Fruit fly (Drosophila melanogaster) whole organism, prepupa: Measurements from ENCODE around the gene Rab39.

Source experiments
- Blimp-1 ChIP-seq: fragments of 200-800 bp; sonication (Bioruptor generic); optimal IDR thresholded peaks from 3 replicates; lab custom pipeline; 2017; ENCODE audit warnings: missing biosample characterization, missing genetic modification characterization, mild to moderate bottlenecking, moderate library complexity, missing genetic modification reagents
- CG10631 ChIP-seq: fragments of 200-800 bp; sonication (Bioruptor generic); optimal IDR thresholded peaks from 2 replicates; lab custom pipeline; 2016; ENCODE audit warnings: missing biosample characterization, missing genetic modification characterization
- CG10669 ChIP-seq: fragments of 200-800 bp; sonication (Bioruptor generic); optimal IDR thresholded peaks from 3 replicates; lab custom pipeline; 2018; ENCODE audit warnings: missing biosample characterization, mild to moderate bottlenecking, missing genetic modification characterization, moderate library complexity
- CG11294 ChIP-seq: fragments of 200-800 bp; sonication (Bioruptor generic); IDR thresholded peaks from 2 replicates; pipeline ENCODE4 v1.3.6; 2022; ENCODE audit warnings: missing biosample characterization, missing genetic modification characterization
- CG11762 ChIP-seq: fragments of 200-800 bp; sonication (Bioruptor generic); optimal IDR thresholded peaks from 3 replicates; lab custom pipeline; 2016; ENCODE audit warnings: missing biosample characterization, missing genetic modification characterization; ENCODE audit not compliant: insufficient read depth
- CG11902 ChIP-seq: fragments of 200-800 bp; sonication (Bioruptor generic); optimal IDR thresholded peaks from 3 replicates; lab custom pipeline; 2016; ENCODE audit warnings: missing biosample characterization, missing genetic modification characterization
- CG15336 ChIP-seq: fragments of 200-800 bp; sonication (Bioruptor generic); IDR thresholded peaks from 2 replicates; pipeline ENCODE4 v1.3.6; 2022; ENCODE audit warnings: missing biosample characterization, missing genetic modification characterization
- CG1621 ChIP-seq: fragments of 200-800 bp; sonication (Bioruptor generic); optimal IDR thresholded peaks from 3 replicates; lab custom pipeline; 2018; ENCODE audit warnings: missing biosample characterization, mild to moderate bottlenecking, missing genetic modification characterization
- CG16779 ChIP-seq: fragments of 200-800 bp; sonication (Bioruptor generic); optimal IDR thresholded peaks from 3 replicates; lab custom pipeline; 2017; ENCODE audit warnings: missing biosample characterization, mild to moderate bottlenecking, missing genetic modification characterization
- CG3032 ChIP-seq: fragments of 200-800 bp; optimal IDR thresholded peaks from 2 replicates; lab custom pipeline; 2019; ENCODE audit warnings: missing biosample characterization, mild to moderate bottlenecking, missing genetic modification characterization, moderate library complexity
- CG31627 ChIP-seq: fragments of 200-800 bp; sonication (Bioruptor generic); optimal IDR thresholded peaks from 3 replicates; lab custom pipeline; 2016; ENCODE audit warnings: missing biosample characterization, missing genetic modification characterization
- CG32006 ChIP-seq: fragments of 200-800 bp; sonication (Bioruptor generic); optimal IDR thresholded peaks from 3 replicates; lab custom pipeline; 2017; ENCODE audit warnings: missing biosample characterization, mild to moderate bottlenecking, missing genetic modification characterization
- CG3919 ChIP-seq: fragments of 200-800 bp; sonication (Bioruptor generic); optimal IDR thresholded peaks from 3 replicates; lab custom pipeline; 2016; ENCODE audit warnings: missing biosample characterization, missing genetic modification characterization
- CG6163 ChIP-seq: fragments of 200-800 bp; sonication (Bioruptor generic); IDR thresholded peaks from 3 replicates; pipeline ENCODE4 v1.3.6; 2022; ENCODE audit warnings: missing biosample characterization, missing genetic modification characterization
- CG6276 ChIP-seq: fragments of 200-800 bp; sonication (Bioruptor generic); optimal IDR thresholded peaks from 2 replicates; lab custom pipeline; 2017; ENCODE audit warnings: missing biosample characterization, mild to moderate bottlenecking, missing genetic modification characterization
- CG6792 ChIP-seq: fragments of 200-800 bp; sonication (Bioruptor generic); optimal IDR thresholded peaks from 3 replicates; lab custom pipeline; 2016; ENCODE audit warnings: missing biosample characterization, missing genetic modification characterization
- CG6854 ChIP-seq: fragments of 200-800 bp; sonication (Bioruptor generic); optimal IDR thresholded peaks from 2 replicates; lab custom pipeline; 2017; ENCODE audit warnings: missing biosample characterization, mild to moderate bottlenecking, missing genetic modification characterization
- CG7368 ChIP-seq: fragments of 200-800 bp; sonication (Bioruptor generic); optimal IDR thresholded peaks from 3 replicates; lab custom pipeline; 2016; ENCODE audit warnings: missing biosample characterization, missing genetic modification characterization
- CG8119 ChIP-seq: fragments of 200-800 bp; sonication (Bioruptor generic); IDR thresholded peaks from 3 replicates; pipeline ENCODE4 v1.3.6; 2022; ENCODE audit warnings: missing biosample characterization, missing genetic modification characterization
- CG8319 ChIP-seq: fragments of 200-800 bp; sonication (Bioruptor generic); optimal IDR thresholded peaks from 3 replicates; lab custom pipeline; 2016; ENCODE audit warnings: missing biosample characterization, missing genetic modification characterization
- CG8632 ChIP-seq: fragments of 200-800 bp; sonication (Bioruptor generic); optimal IDR thresholded peaks from 3 replicates; lab custom pipeline; 2016; ENCODE audit warnings: missing biosample characterization, missing genetic modification characterization
- CG9139 ChIP-seq: fragments of 200-800 bp; sonication (Bioruptor generic); optimal IDR thresholded peaks from 3 replicates; lab custom pipeline; 2017; ENCODE audit warnings: missing biosample characterization, mild to moderate bottlenecking, missing genetic modification characterization
- Eip75B ChIP-seq: fragments of 200-800 bp; sonication (Bioruptor generic); optimal IDR thresholded peaks from 3 replicates; lab custom pipeline; 2016; ENCODE audit warnings: missing biosample characterization, missing genetic modification characterization
- Eip78C ChIP-seq: fragments of 200-800 bp; sonication (Bioruptor generic); peaks from one replicate; lab custom pipeline; 2016; ENCODE audit warnings: missing biosample characterization, missing genetic modification characterization
- Eip93F ChIP-seq: fragments of 200-800 bp; sonication (Bioruptor generic); optimal IDR thresholded peaks from 2 replicates; lab custom pipeline; 2016; ENCODE audit warnings: missing biosample characterization, mild to moderate bottlenecking, missing genetic modification characterization
- Ets21C ChIP-seq: fragments of 200-800 bp; sonication (Bioruptor generic); optimal IDR thresholded peaks from 3 replicates; lab custom pipeline; 2016; ENCODE audit warnings: missing biosample characterization, missing genetic modification characterization
- Ets96B ChIP-seq: fragments of 200-800 bp; optimal IDR thresholded peaks from 2 replicates; lab custom pipeline; 2019; ENCODE audit warnings: missing biosample characterization, mild to moderate bottlenecking, missing genetic modification characterization, moderate library complexity
- Gug ChIP-seq: fragments of 200-800 bp; sonication (Bioruptor generic); IDR thresholded peaks from 2 replicates; pipeline ENCODE4 v1.3.6; 2022; ENCODE audit warnings: missing biosample characterization, missing genetic modification characterization
- Hr38 ChIP-seq: sonication (Bioruptor generic); optimal IDR thresholded peaks from 2 replicates; lab custom pipeline; 2016; ENCODE audit warnings: missing biosample characterization, missing genetic modification characterization
- Hr39 ChIP-seq: fragments of 200-800 bp; sonication (Bioruptor generic); optimal IDR thresholded peaks from 2 replicates; lab custom pipeline; 2016; ENCODE audit warnings: missing biosample characterization, missing genetic modification characterization
- Hr4 ChIP-seq: fragments of 200-800 bp; sonication (Bioruptor generic); optimal IDR thresholded peaks from 3 replicates; lab custom pipeline; 2016; ENCODE audit warnings: missing biosample characterization, missing genetic modification characterization
- Lpt ChIP-seq: fragments of 200-800 bp; sonication (Bioruptor generic); optimal IDR thresholded peaks from 3 replicates; lab custom pipeline; 2016; ENCODE audit warnings: missing biosample characterization, missing genetic modification characterization
- Met ChIP-seq: fragments of 200-800 bp; sonication (Bioruptor generic); optimal IDR thresholded peaks from 3 replicates; lab custom pipeline; 2016; ENCODE audit warnings: missing biosample characterization, missing genetic modification characterization
- OdsH ChIP-seq: fragments of 200-800 bp; sonication (Bioruptor generic); optimal IDR thresholded peaks from 3 replicates; lab custom pipeline; 2016; ENCODE audit warnings: missing biosample characterization, missing genetic modification characterization
- Sox102F ChIP-seq: fragments of 200-800 bp; sonication (Bioruptor generic); optimal IDR thresholded peaks from 2 replicates; lab custom pipeline; 2016; ENCODE audit warnings: missing biosample characterization, mild to moderate bottlenecking, missing genetic modification characterization
- achi ChIP-seq: fragments of 200-800 bp; sonication (Bioruptor generic); optimal IDR thresholded peaks from 3 replicates; lab custom pipeline; 2016; ENCODE audit warnings: missing biosample characterization, missing genetic modification characterization
- acj6 ChIP-seq: fragments of 200-800 bp; sonication (Bioruptor generic); optimal IDR thresholded peaks from 3 replicates; lab custom pipeline; 2016; ENCODE audit warnings: missing biosample characterization, missing genetic modification characterization
- dsx ChIP-seq: fragments of 200-800 bp; optimal IDR thresholded peaks from 3 replicates; lab custom pipeline; 2019; ENCODE audit warnings: missing biosample characterization, mild to moderate bottlenecking, missing genetic modification characterization, moderate library complexity; ENCODE audit not compliant: poor library complexity, severe bottlenecking
- eg ChIP-seq: fragments of 200-800 bp; sonication (Bioruptor generic); IDR thresholded peaks from 3 replicates; pipeline ENCODE4 v1.3.6; 2022; ENCODE audit warnings: missing biosample characterization, missing genetic modification characterization
- esn ChIP-seq: fragments of 200-800 bp; sonication (Bioruptor generic); optimal IDR thresholded peaks from 2 replicates; lab custom pipeline; 2016; ENCODE audit warnings: missing biosample characterization, mild to moderate bottlenecking, missing genetic modification characterization, moderate library complexity
- fd59A ChIP-seq: fragments of 200-800 bp; sonication (Bioruptor generic); optimal IDR thresholded peaks from 2 replicates; lab custom pipeline; 2017; ENCODE audit warnings: missing biosample characterization, mild to moderate bottlenecking, missing genetic modification characterization, missing genetic modification reagents
- fd85E ChIP-seq: fragments of 200-800 bp; sonication (Bioruptor generic); optimal IDR thresholded peaks from 3 replicates; lab custom pipeline; 2016; ENCODE audit warnings: missing biosample characterization, missing genetic modification characterization
- fkh ChIP-seq: fragments of 200-800 bp; sonication (Bioruptor generic); optimal IDR thresholded peaks from 3 replicates; lab custom pipeline; 2017; ENCODE audit warnings: missing biosample characterization, mild to moderate bottlenecking, missing genetic modification characterization, moderate library complexity
- lz ChIP-seq: fragments of 200-800 bp; sonication (Bioruptor generic); optimal IDR thresholded peaks from 3 replicates; lab custom pipeline; 2016; ENCODE audit warnings: missing biosample characterization, missing genetic modification characterization
- net ChIP-seq: fragments of 200-800 bp; sonication (Bioruptor generic); optimal IDR thresholded peaks from 3 replicates; lab custom pipeline; 2016; ENCODE audit warnings: missing biosample characterization, missing genetic modification characterization
- pdm3 ChIP-seq: fragments of 200-800 bp; sonication (Bioruptor generic); optimal IDR thresholded peaks from 3 replicates; lab custom pipeline; 2016; ENCODE audit warnings: missing biosample characterization, missing genetic modification characterization
- salr ChIP-seq, 2 experiments: fragments of 200-800 bp; sonication (Bioruptor generic); optimal IDR thresholded peaks; 3 replicates each; lab custom pipeline; 2016 to 2018; ENCODE audit warnings: missing biosample characterization in 2 of 2, missing genetic modification characterization in 2 of 2, mild to moderate bottlenecking in 1 of 2
- spab ChIP-seq: fragments of 200-800 bp; sonication (Bioruptor generic); optimal IDR thresholded peaks from 2 replicates; lab custom pipeline; 2017; ENCODE audit warnings: missing biosample characterization, mild to moderate bottlenecking, missing genetic modification characterization, missing genetic modification reagents
- ss ChIP-seq, 2 experiments: fragments of 200-800 bp; sonication (Bioruptor generic); optimal IDR thresholded peaks; 2 replicates in 1 of 2; 3 replicates in 1 of 2; lab custom pipeline; 2017 to 2018; ENCODE audit warnings: mild to moderate bottlenecking in 2 of 2, missing biosample characterization in 2 of 2, missing genetic modification characterization in 2 of 2, moderate library complexity in 1 of 2
- svp ChIP-seq: fragments of 200-800 bp; sonication (Bioruptor generic); peaks from one replicate; lab custom pipeline; 2016; ENCODE audit warnings: missing biosample characterization, missing genetic modification characterization
- topi ChIP-seq: fragments of 200-800 bp; sonication (Bioruptor generic); optimal IDR thresholded peaks from 3 replicates; lab custom pipeline; 2016; ENCODE audit warnings: missing biosample characterization, missing genetic modification characterization
- vri ChIP-seq: fragments of 200-800 bp; sonication (Bioruptor generic); optimal IDR thresholded peaks from 3 replicates; lab custom pipeline; 2016; ENCODE audit warnings: missing biosample characterization, mild to moderate bottlenecking, missing genetic modification characterization

The Rab39 gene

DNA sequence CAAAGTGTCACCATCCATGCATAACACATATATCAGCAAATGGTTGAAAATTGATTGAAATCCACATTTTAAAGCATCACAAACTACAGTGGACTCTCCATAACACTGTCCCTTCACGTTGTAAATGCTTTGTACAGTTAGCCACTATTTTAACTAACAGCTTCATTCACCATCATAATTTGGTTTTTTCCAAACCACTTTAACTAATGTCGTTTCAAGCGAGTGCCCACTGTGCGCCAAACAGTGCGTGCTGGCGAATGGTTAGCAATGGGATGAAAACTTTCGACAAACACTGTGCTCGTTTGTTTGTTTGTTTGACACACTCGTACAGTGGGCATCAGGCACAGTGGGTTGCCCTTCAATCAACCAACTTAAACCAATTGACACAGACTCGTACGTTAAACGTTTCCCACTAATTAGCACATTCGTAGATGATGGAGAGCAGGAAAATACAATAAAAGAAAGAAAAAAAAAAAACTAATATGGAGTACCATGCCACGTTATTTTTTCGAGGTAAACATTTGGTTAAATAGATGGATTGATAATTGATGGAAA lies 34.4 kb upstream of the Rab39 start:
- TF ChIP-seq Hr38 (peak; percentile 73), CG8119 (GFP tag; lab: Robert Waterston, UW) (peak; percentile 82), eg (peak; percentile 96), Gug (GFP tag; lab: Robert Waterston, UW) (peak; percentile 91), Hr4 (peak; percentile 85), CG8319 (GFP tag; lab: Kevin White, UChicago) (peak; percentile 56), CG10669 (GFP tag; lab: Kevin White, UChicago) (peak; percentile 60), esn (GFP tag; lab: Kevin White, UChicago) (peak; percentile 85), Hr39 (GFP tag; lab: Kevin White, UChicago) (peak; percentile 92), Lpt (GFP tag; lab: Kevin White, UChicago) (peak; percentile 73), Sox102F (GFP tag; lab: Kevin White, UChicago) (peak; percentile 66), CG15336 (GFP tag; lab: Robert Waterston, UW) (peak; percentile 88), topi (peak; percentile 85), Ets96B (peak; percentile 50), fd85E (GFP tag; lab: Kevin White, UChicago) (no peak), CG11294 (GFP tag; lab: Robert Waterston, UW) (peak; percentile 89), spab (peak; percentile 25), CG1621 (peak; percentile 63), dsx (GFP tag; lab: Kevin White, UChicago) (no peak), achi (GFP tag; lab: Kevin White, UChicago) (peak; percentile 81), lz (peak; percentile 87), Met (GFP tag; lab: Kevin White, UChicago) (peak; percentile 86), CG10631 (GFP tag; lab: Kevin White, UChicago) (peak; percentile 71), CG11902 (peak; percentile 80), Eip93F (GFP tag; lab: Kevin White, UChicago) (no peak), CG7368 (GFP tag; lab: Kevin White, UChicago) (peak; percentile 79), Blimp-1 (peak; percentile 3), CG32006 (GFP tag; lab: Kevin White, UChicago) (peak; percentile 89), OdsH (peak; percentile 87), ss (GFP tag; optimal IDR thresholded peaks at IDR 0.05; lab: Kevin White, UChicago) (peak in 1 of 2 experiments; percentile 35), CG6792 (GFP tag; lab: Kevin White, UChicago) (peak; percentile 76), vri (GFP tag; lab: Kevin White, UChicago) (peak; percentile 82), CG9139 (GFP tag; lab: Kevin White, UChicago) (no peak), CG3032 (tag; lab: Kevin White, UChicago) (peak; percentile 67), Ets21C (peak; percentile 84), CG8632 (GFP tag; lab: Kevin White, UChicago) (peak; percentile 53), Eip78C (GFP tag; lab: Kevin White, UChicago) (peak; percentile 89), salr (GFP tag; optimal IDR thresholded peaks at IDR 0.05; lab: Kevin White, UChicago) (peak; percentile 60 to 62), fd59A (peak; percentile 60), fkh (GFP tag; lab: Kevin White, UChicago) (peak; percentile 74), CG16779 (no peak), CG11762 (peak; percentile 58), svp (peak; percentile 89), CG6163 (GFP tag; lab: Robert Waterston, UW) (peak; percentile 89), CG6276 (GFP tag; lab: Kevin White, UChicago) (peak; percentile 78), net (GFP tag; lab: Kevin White, UChicago) (peak; percentile 82), CG3919 (peak; percentile 79), acj6 (GFP tag; lab: Kevin White, UChicago) (peak; percentile 84), Eip75B (peak; percentile 44), CG6854 (GFP tag; lab: Kevin White, UChicago) (no peak), CG31627 (GFP tag; lab: Kevin White, UChicago) (peak; percentile 92), pdm3 (GFP tag; lab: Kevin White, UChicago) (peak; percentile 88)
